Fruit fly (Drosophila melanogaster) whole organism, embryonic: Measurements from ENCODE around the gene Or85b.

Experiments used
- CG3065 ChIP-seq: fragments of 200-800 bp; sonication (Bioruptor generic); optimal IDR thresholded peaks from 2 replicates; lab custom pipeline; 2016; ENCODE audit warnings: missing biosample characterization, missing genetic modification characterization
- CG32767 ChIP-seq: fragments of 200-800 bp; sonication (Bioruptor generic); IDR thresholded peaks from 2 replicates; pipeline ENCODE4 v1.3.6; 2022; ENCODE audit warnings: missing biosample characterization, missing genetic modification characterization
- D ChIP-seq, 2 experiments: fragments of 200-800 bp in 1 of 2; fragments of >200 bp in 1 of 2; sonication (Bioruptor generic) in 1 of 2; optimal IDR thresholded peaks; 2 replicates in 1 of 2; 3 replicates in 1 of 2; lab custom pipeline; 2017; ENCODE audit warnings: mild to moderate bottlenecking in 1 of 2, missing biosample characterization in 1 of 2, missing genetic modification characterization in 1 of 2, missing genetic modification reagents in 1 of 2
- NfI ChIP-seq: fragments of 200-800 bp; sonication (Bioruptor generic); optimal IDR thresholded peaks from 3 replicates; lab custom pipeline; 2018; ENCODE audit warnings: missing biosample characterization, mild to moderate bottlenecking, missing genetic modification characterization, moderate library complexity
- disco-r ChIP-seq: fragments of 200-800 bp; sonication (Bioruptor generic); optimal IDR thresholded peaks from 2 replicates; lab custom pipeline; 2016; ENCODE audit warnings: missing biosample characterization, missing genetic modification characterization
- dmrt99B ChIP-seq: fragments of 200-800 bp; sonication (Bioruptor generic); optimal IDR thresholded peaks from 2 replicates; lab custom pipeline; 2018; ENCODE audit warnings: missing biosample characterization, mild to moderate bottlenecking, missing genetic modification characterization, moderate library complexity
- fd64A ChIP-seq: fragments of 200-800 bp; sonication (Bioruptor generic); optimal IDR thresholded peaks from 3 replicates; lab custom pipeline; 2018; ENCODE audit warnings: missing biosample characterization, mild to moderate bottlenecking, missing genetic modification characterization
- lilli ChIP-seq: fragments of 200-800 bp; sonication (Bioruptor generic); optimal IDR thresholded peaks from 3 replicates; lab custom pipeline; 2016; ENCODE audit warnings: missing biosample characterization, missing genetic modification characterization
- mirr ChIP-seq: fragments of 200-800 bp; sonication (Bioruptor generic); optimal IDR thresholded peaks from 3 replicates; lab custom pipeline; 2018; ENCODE audit warnings: missing biosample characterization, mild to moderate bottlenecking, missing genetic modification characterization
- slou ChIP-seq: fragments of 200-800 bp; sonication (Bioruptor generic); optimal IDR thresholded peaks from 3 replicates; lab custom pipeline; 2016; ENCODE audit warnings: missing biosample characterization, missing genetic modification characterization
- usp ChIP-seq: fragments of >200 bp; optimal IDR thresholded peaks from 2 replicates; lab custom pipeline; 2017; ENCODE audit warnings: missing biosample characterization, missing genetic modification characterization

DNA sequence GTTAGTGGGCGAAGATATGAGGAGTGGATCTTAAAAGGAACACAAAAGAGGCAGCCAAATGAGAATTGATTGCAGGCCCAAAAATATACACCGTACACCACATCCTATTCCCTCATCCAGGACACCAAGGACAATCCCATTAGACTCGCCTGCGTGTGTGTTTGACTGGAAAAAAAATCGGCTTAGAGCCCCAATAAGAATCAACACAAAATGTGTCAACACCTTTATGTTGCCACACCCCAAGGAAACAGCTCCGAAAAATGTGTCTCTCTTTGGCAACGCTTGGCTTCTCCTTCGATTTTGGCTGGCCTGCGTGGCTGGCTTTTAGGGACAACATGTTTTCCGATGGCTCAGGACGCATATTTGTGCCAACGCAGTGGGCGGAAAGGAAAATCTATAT is 47.3 kb downstream of the Or85b start:
- no peak for TF ChIP-seq CG3065 (GFP tag; lab: Kevin White, UChicago)
- TF ChIP-seq dmrt99B (tag; lab: Kevin White, UChicago): no peak
- TF ChIP-seq D (optimal IDR thresholded peaks at IDR 0.05; lab: Kevin White, UChicago): no peak
- TF ChIP-seq D (GFP tag; optimal IDR thresholded peaks at IDR 0.05; lab: Kevin White, UChicago): no peak
- TF ChIP-seq NfI (GFP tag; lab: Kevin White, UChicago): no peak
- TF ChIP-seq usp (GFP tag; lab: Kevin White, UChicago): no peak
- no peak for TF ChIP-seq CG32767 (GFP tag; lab: Robert Waterston, UW)
- TF ChIP-seq slou (GFP tag; lab: Kevin White, UChicago): no peak
- TF ChIP-seq lilli (GFP tag; lab: Kevin White, UChicago): no peak
- TF ChIP-seq mirr (GFP tag; lab: Kevin White, UChicago): no peak
- no peak for TF ChIP-seq disco-r (GFP tag; lab: Kevin White, UChicago)
- TF ChIP-seq fd64A: no peak
